Fruit fly (Drosophila melanogaster) whole organism, embryonic: Measurements from ENCODE around the gene Ube3a.

Source experiments
- Adf1 ChIP-seq: fragments of 200-800 bp; sonication (Bioruptor generic); IDR thresholded peaks from 2 replicates; pipeline ENCODE4 v1.3.6; 2022; ENCODE audit warnings: missing biosample characterization, missing genetic modification characterization
- CG10654 ChIP-seq: fragments of 200-800 bp; sonication (Bioruptor generic); optimal IDR thresholded peaks from 2 replicates; lab custom pipeline; 2016; ENCODE audit warnings: missing biosample characterization, missing genetic modification characterization
- CG11085 ChIP-seq: fragments of 200-800 bp; sonication (Bioruptor generic); IDR thresholded peaks from 2 replicates; pipeline ENCODE4 v1.3.6; 2022; ENCODE audit warnings: missing biosample characterization, missing genetic modification characterization
- CG11093 ChIP-seq: fragments of 200-800 bp; sonication (Bioruptor generic); IDR thresholded peaks from 3 replicates; pipeline ENCODE4 v1.3.6; 2022; ENCODE audit warnings: missing biosample characterization, missing genetic modification characterization
- CG11696 ChIP-seq: fragments of 200-800 bp; sonication (Bioruptor generic); IDR thresholded peaks from 2 replicates; pipeline ENCODE4 v1.3.6; 2022; ENCODE audit warnings: missing biosample characterization, missing genetic modification characterization
- CG13775 ChIP-seq: fragments of 200-800 bp; sonication (Bioruptor generic); optimal IDR thresholded peaks from 3 replicates; lab custom pipeline; 2017; ENCODE audit warnings: missing biosample characterization, mild to moderate bottlenecking, missing genetic modification characterization
- CG14667 ChIP-seq: fragments of 200-800 bp; sonication (Bioruptor generic); IDR thresholded peaks from 2 replicates; pipeline ENCODE4 v1.3.6; 2022; ENCODE audit warnings: missing biosample characterization, missing genetic modification characterization
- CG2875 ChIP-seq: fragments of 200-800 bp; sonication (Bioruptor generic); optimal IDR thresholded peaks from 2 replicates; lab custom pipeline; 2017; ENCODE audit warnings: missing biosample characterization, mild to moderate bottlenecking, missing genetic modification characterization, missing genetic modification reagents
- CG30403 ChIP-seq: fragments of 200-800 bp; sonication (Bioruptor generic); optimal IDR thresholded peaks from 3 replicates; lab custom pipeline; 2016; ENCODE audit warnings: missing biosample characterization, missing genetic modification characterization
- CG33213 ChIP-seq: fragments of 200-800 bp; sonication (Bioruptor generic); optimal IDR thresholded peaks from 3 replicates; lab custom pipeline; 2016; ENCODE audit warnings: missing biosample characterization, missing genetic modification characterization
- CG34376 ChIP-seq: fragments of 200-800 bp; sonication (Bioruptor generic); optimal IDR thresholded peaks from 2 replicates; lab custom pipeline; 2018; ENCODE audit warnings: missing biosample characterization, mild to moderate bottlenecking, missing genetic modification characterization
- CG3847 ChIP-seq: fragments of 200-800 bp; sonication (Bioruptor generic); IDR thresholded peaks from 2 replicates; pipeline ENCODE4 v1.3.6; 2022; ENCODE audit warnings: missing biosample characterization, missing genetic modification characterization
- CG6654 ChIP-seq: fragments of 200-800 bp; sonication (Bioruptor generic); optimal IDR thresholded peaks from 2 replicates; lab custom pipeline; 2017; ENCODE audit warnings: missing biosample characterization, mild to moderate bottlenecking, missing genetic modification characterization
- CHES-1-like ChIP-seq: fragments of 200-800 bp; sonication (Bioruptor generic); optimal IDR thresholded peaks from 2 replicates; lab custom pipeline; 2016; ENCODE audit warnings: missing biosample characterization, missing genetic modification characterization
- Camta ChIP-seq: fragments of 200-800 bp; sonication (Bioruptor generic); optimal IDR thresholded peaks from 2 replicates; lab custom pipeline; 2016; ENCODE audit warnings: missing biosample characterization, missing genetic modification characterization
- Chrac-16 ChIP-seq: fragments of 200-800 bp; sonication (Bioruptor generic); optimal IDR thresholded peaks from 3 replicates; lab custom pipeline; 2016; ENCODE audit warnings: missing biosample characterization, missing genetic modification characterization
- CkIIα-i1 ChIP-seq: fragments of 200-800 bp; sonication (Bioruptor generic); IDR thresholded peaks from 2 replicates; pipeline ENCODE4 v1.3.6; 2022; ENCODE audit warnings: missing biosample characterization, missing genetic modification characterization
- D19A ChIP-seq: fragments of 200-800 bp; optimal IDR thresholded peaks from 3 replicates; lab custom pipeline; 2019; ENCODE audit warnings: missing biosample characterization, mild to moderate bottlenecking, missing genetic modification characterization, moderate library complexity
- Doc2 ChIP-seq: fragments of 200-800 bp; sonication (Bioruptor generic); IDR thresholded peaks from 2 replicates; pipeline ENCODE4 v1.3.6; 2022; ENCODE audit warnings: missing biosample characterization, missing genetic modification characterization
- Ets65A ChIP-seq: fragments of 200-800 bp; sonication (Bioruptor generic); peaks from one replicate; lab custom pipeline; 2016; ENCODE audit warnings: missing biosample characterization, missing genetic modification characterization
- Hsf ChIP-seq: fragments of 200-800 bp; sonication (Bioruptor generic); optimal IDR thresholded peaks from 3 replicates; lab custom pipeline; 2016; ENCODE audit warnings: missing biosample characterization, missing genetic modification characterization
- Lpt ChIP-seq: fragments of >200 bp; optimal IDR thresholded peaks from 2 replicates; lab custom pipeline; 2018; ENCODE audit warnings: missing biosample characterization, missing genetic modification characterization
- MESR4 ChIP-seq: fragments of 200-800 bp; sonication (Bioruptor generic); optimal IDR thresholded peaks from 2 replicates; lab custom pipeline; 2018; ENCODE audit warnings: missing biosample characterization, mild to moderate bottlenecking, missing genetic modification characterization, moderate library complexity
- Meics ChIP-seq: fragments of 200-800 bp; sonication (Bioruptor generic); optimal IDR thresholded peaks from 2 replicates; lab custom pipeline; 2017; ENCODE audit warnings: missing biosample characterization, mild to moderate bottlenecking, missing genetic modification characterization
- Pdp1 ChIP-seq, 2 experiments: fragments of 200-800 bp; sonication (Bioruptor generic); optimal IDR thresholded peaks; 3 replicates each; lab custom pipeline; 2016; ENCODE audit warnings: missing biosample characterization in 2 of 2, missing genetic modification characterization in 2 of 2, mild to moderate bottlenecking in 1 of 2, moderate library complexity in 1 of 2
- Six4 ChIP-seq: fragments of 200-800 bp; sonication (Bioruptor generic); optimal IDR thresholded peaks from 2 replicates; lab custom pipeline; 2016; ENCODE audit warnings: missing biosample characterization, missing genetic modification characterization
- Trl ChIP-seq, 3 experiments: fragments of >200 bp in 2 of 3; fragments of 200-800 bp in 1 of 3; sonication (Bioruptor generic) in 1 of 3; optimal IDR thresholded peaks; 2 replicates in 1 of 3; 3 replicates in 2 of 3; lab custom pipeline; 2016 to 2017; ENCODE audit warnings: missing biosample characterization in 1 of 3, missing genetic modification characterization in 1 of 3
- abd-A ChIP-seq: fragments of 200-800 bp; sonication (Bioruptor generic); optimal IDR thresholded peaks from 3 replicates; lab custom pipeline; 2019; ENCODE audit warnings: missing biosample characterization, mild to moderate bottlenecking, missing genetic modification characterization, moderate library complexity
- ac ChIP-seq: fragments of 200-800 bp; sonication (Bioruptor generic); optimal IDR thresholded peaks from 3 replicates; lab custom pipeline; 2017; ENCODE audit warnings: missing biosample characterization, mild to moderate bottlenecking, missing genetic modification characterization
- cas ChIP-seq: fragments of 200-800 bp; sonication (Bioruptor generic); IDR thresholded peaks from 2 replicates; pipeline ENCODE4 v1.3.6; 2022; ENCODE audit warnings: missing biosample characterization, missing genetic modification characterization
- cg ChIP-seq: fragments of 200-800 bp; sonication (Bioruptor generic); optimal IDR thresholded peaks from 3 replicates; lab custom pipeline; 2019; ENCODE audit warnings: missing biosample characterization, mild to moderate bottlenecking, missing genetic modification characterization, moderate library complexity
- disco-r ChIP-seq: fragments of 200-800 bp; sonication (Bioruptor generic); optimal IDR thresholded peaks from 2 replicates; lab custom pipeline; 2016; ENCODE audit warnings: missing biosample characterization, missing genetic modification characterization
- dmrt11E ChIP-seq: fragments of 200-800 bp; sonication (Bioruptor generic); optimal IDR thresholded peaks from 3 replicates; lab custom pipeline; 2018; ENCODE audit warnings: missing biosample characterization, mild to moderate bottlenecking, missing genetic modification characterization, moderate library complexity
- dysf ChIP-seq: fragments of 200-800 bp; sonication (Bioruptor generic); IDR thresholded peaks from 3 replicates; pipeline ENCODE4 v1.3.6; 2022; ENCODE audit warnings: missing biosample characterization, missing genetic modification characterization
- emc ChIP-seq: fragments of 200-800 bp; sonication (Bioruptor generic); optimal IDR thresholded peaks from 2 replicates; lab custom pipeline; 2016; ENCODE audit warnings: missing biosample characterization, missing genetic modification characterization
- fd64A ChIP-seq: fragments of 200-800 bp; sonication (Bioruptor generic); optimal IDR thresholded peaks from 3 replicates; lab custom pipeline; 2018; ENCODE audit warnings: missing biosample characterization, mild to moderate bottlenecking, missing genetic modification characterization
- gsb ChIP-seq: fragments of 200-800 bp; sonication (Bioruptor generic); IDR thresholded peaks from 2 replicates; pipeline ENCODE4 v1.3.6; 2022; ENCODE audit warnings: missing biosample characterization, missing genetic modification characterization
- hbn ChIP-seq: fragments of 200-800 bp; sonication (Bioruptor generic); IDR thresholded peaks from 2 replicates; pipeline ENCODE4 v1.3.6; 2022; ENCODE audit warnings: missing biosample characterization, missing genetic modification characterization; ENCODE audit not compliant: partially characterized antibody
- insv ChIP-seq, 2 experiments: fragments of 200-800 bp; sonication (Bioruptor generic); optimal IDR thresholded peaks; 3 replicates each; lab custom pipeline; 2016 to 2018; ENCODE audit warnings: missing biosample characterization in 2 of 2, missing genetic modification characterization in 2 of 2
- jumu ChIP-seq: fragments of 200-800 bp; sonication (Bioruptor generic); optimal IDR thresholded peaks from 3 replicates; lab custom pipeline; 2016; ENCODE audit warnings: missing biosample characterization, missing genetic modification characterization
- maf-S ChIP-seq: fragments of 200-800 bp; sonication (Bioruptor generic); optimal IDR thresholded peaks from 2 replicates; lab custom pipeline; 2016; ENCODE audit warnings: missing biosample characterization, missing genetic modification characterization
- repo ChIP-seq: fragments of 200-800 bp; sonication (Bioruptor generic); optimal IDR thresholded peaks from 2 replicates; lab custom pipeline; 2016; ENCODE audit warnings: missing biosample characterization, missing genetic modification characterization
- sens ChIP-seq: fragments of 200-800 bp; sonication (Bioruptor generic); peaks from one replicate; lab custom pipeline; 2016; ENCODE audit warnings: missing biosample characterization, missing genetic modification characterization
- sim ChIP-seq: fragments of 200-800 bp; sonication (Bioruptor generic); IDR thresholded peaks from 2 replicates; pipeline ENCODE4 v1.3.6; 2022; ENCODE audit warnings: missing biosample characterization, missing genetic modification characterization
- sob ChIP-seq: fragments of 200-800 bp; sonication (Bioruptor generic); IDR thresholded peaks from 2 replicates; pipeline ENCODE4 v1.3.6; 2022; ENCODE audit warnings: missing biosample characterization, missing genetic modification characterization
- tgo ChIP-seq: fragments of 200-800 bp; sonication (Bioruptor generic); IDR thresholded peaks from 3 replicates; pipeline ENCODE4 v1.3.6; 2022; ENCODE audit warnings: missing biosample characterization, missing genetic modification characterization
- tll ChIP-seq, 2 experiments: fragments of 200-800 bp in 1 of 2; fragments of >200 bp in 1 of 2; sonication (Bioruptor generic) in 1 of 2; optimal IDR thresholded peaks; 2 replicates each; lab custom pipeline; 2017 to 2019; ENCODE audit warnings: missing biosample characterization in 2 of 2, missing genetic modification characterization in 2 of 2, mild to moderate bottlenecking in 1 of 2, moderate library complexity in 1 of 2
- twi ChIP-seq: fragments of 200-800 bp; optimal IDR thresholded peaks from 2 replicates; lab custom pipeline; 2019; ENCODE audit warnings: missing biosample characterization, mild to moderate bottlenecking, missing genetic modification characterization, moderate library complexity
- wek ChIP-seq: fragments of 200-800 bp; sonication (Bioruptor generic); optimal IDR thresholded peaks from 3 replicates; lab custom pipeline; 2018; ENCODE audit warnings: missing biosample characterization, mild to moderate bottlenecking, missing genetic modification characterization, moderate library complexity
- zfh1 ChIP-seq: fragments of 200-800 bp; sonication (Bioruptor generic); IDR thresholded peaks from 3 replicates; pipeline ENCODE4 v1.3.6; 2022; ENCODE audit warnings: missing biosample characterization, missing genetic modification characterization

Gene Ube3a

DNA sequence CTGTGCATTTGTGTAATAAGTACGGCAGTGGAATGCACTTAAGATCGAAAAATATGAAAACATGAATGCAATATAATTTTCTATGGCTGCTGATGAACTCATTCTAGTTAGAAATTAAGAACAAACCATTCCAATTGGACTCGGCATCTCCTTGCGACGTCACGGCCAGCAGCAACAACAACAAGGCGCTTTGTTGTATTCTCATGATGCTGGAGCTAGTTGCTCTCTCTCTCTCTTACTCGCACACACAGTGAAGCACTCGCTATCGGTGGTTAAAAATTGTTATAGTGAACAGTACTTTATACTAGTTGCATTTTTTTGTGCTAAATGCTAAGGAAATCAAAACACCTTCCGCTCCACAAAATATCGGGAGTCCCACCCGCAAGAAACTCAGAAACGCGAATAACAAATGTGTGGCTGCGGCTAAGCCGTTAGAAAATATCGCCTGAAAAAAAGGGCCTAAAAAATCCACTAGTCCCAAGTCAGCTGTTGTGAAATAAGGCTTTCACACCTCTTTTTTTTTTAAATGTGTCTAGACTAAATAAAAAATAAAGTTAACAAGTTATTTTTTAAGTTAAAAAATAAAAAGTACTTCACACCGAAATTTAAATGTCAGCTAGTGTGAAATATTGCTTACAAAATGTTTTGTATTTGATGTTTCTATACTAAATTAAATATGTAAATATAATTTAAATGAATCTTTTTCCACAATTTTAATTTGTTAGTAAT, 4.6 kb downstream of the Ube3a start, which contains the start of gene Plod (continued):
- TF ChIP-seq CG30403 = peak; percentile 45
- TF ChIP-seq sob (GFP tag; lab: Robert Waterston, UW) = peak; percentile 60; the same call in 1 of the 2 replicates
- no peak for TF ChIP-seq cg (GFP tag; lab: Kevin White, UChicago)
- peak; percentile 15 for TF ChIP-seq D19A
- no peak for TF ChIP-seq CG13775 (GFP tag; lab: Kevin White, UChicago)
- TF ChIP-seq Chrac-16 (GFP tag; lab: Kevin White, UChicago) = peak; percentile 32
- TF ChIP-seq zfh1 (GFP tag; lab: Robert Waterston, UW) = peak; percentile 44; the same call in 1 of the 3 replicates
- TF ChIP-seq CG6654 = no peak
- peak; percentile 28; the same call in 1 of the 2 replicates for TF ChIP-seq CG3847 (GFP tag; lab: Robert Waterston, UW)
- TF ChIP-seq ac = no peak
- TF ChIP-seq tgo (GFP tag; lab: Robert Waterston, UW) = peak; percentile 59
- no peak for TF ChIP-seq repo (GFP tag; lab: Kevin White, UChicago)
- TF ChIP-seq CG11085 (GFP tag; lab: Robert Waterston, UW) = peak; percentile 7; the same call in 1 of the 2 replicates
- peak; percentile 53 for TF ChIP-seq CG34376
- TF ChIP-seq MESR4 (GFP tag; lab: Kevin White, UChicago) = peak; percentile 84
- TF ChIP-seq tll (GFP tag; optimal IDR thresholded peaks at IDR 0.05; lab: Kevin White, UChicago) = no peak
- peak; percentile 13 for TF ChIP-seq Camta (GFP tag; lab: Kevin White, UChicago)
- peak; percentile 17 for TF ChIP-seq fd64A
- no peak for TF ChIP-seq gsb (GFP tag; lab: Robert Waterston, UW)
- no peak; the same call in 1 of the 2 replicates for TF ChIP-seq Adf1
- no peak for TF ChIP-seq cas (GFP tag; lab: Robert Waterston, UW)
- TF ChIP-seq jumu (GFP tag; lab: Kevin White, UChicago) = no peak
- TF ChIP-seq insv (GFP tag; optimal IDR thresholded peaks at IDR 0.05; lab: Kevin White, UChicago) = peak; percentile 98
- TF ChIP-seq CHES-1-like = peak; percentile 69
- peak in 1 of 2 experiments; percentile 61 for TF ChIP-seq Pdp1 (GFP tag; optimal IDR thresholded peaks at IDR 0.05; lab: Kevin White, UChicago)
- no peak for TF ChIP-seq disco-r (GFP tag; lab: Kevin White, UChicago)
- peak; percentile 23 for TF ChIP-seq CG10654 (GFP tag; lab: Kevin White, UChicago)
- no peak for TF ChIP-seq Doc2 (GFP tag; lab: Robert Waterston, UW)
- no peak for TF ChIP-seq CG2875 (GFP tag; lab: Kevin White, UChicago)
- TF ChIP-seq Lpt (GFP tag; lab: Kevin White, UChicago) = no peak
- no peak for TF ChIP-seq CG11696 (GFP tag; lab: Robert Waterston, UW)
- TF ChIP-seq abd-A (tag; lab: Kevin White, UChicago) = no peak
- TF ChIP-seq sens (GFP tag; lab: Kevin White, UChicago) = peak; percentile 92
- peak; percentile 38 for TF ChIP-seq wek (GFP tag; lab: Kevin White, UChicago)
- no peak for TF ChIP-seq CG11093 (GFP tag; lab: Robert Waterston, UW)
- no peak for TF ChIP-seq CkIIα-i1
- TF ChIP-seq Ets65A (GFP tag; lab: Kevin White, UChicago) = peak; percentile 44
- peak; percentile 48; the same call in 1 of the 3 replicates for TF ChIP-seq dysf
- TF ChIP-seq sim = no peak
- TF ChIP-seq CG14667 = no peak
- TF ChIP-seq Six4 = peak; percentile 19
- TF ChIP-seq dmrt11E (tag; lab: Kevin White, UChicago) = peak; percentile 56
- peak; percentile 42 for TF ChIP-seq Hsf
- TF ChIP-seq Meics (GFP tag; lab: Kevin White, UChicago) = peak; percentile 56
- peak; percentile 61 for TF ChIP-seq CG33213 (GFP tag; lab: Kevin White, UChicago)
- no peak for TF ChIP-seq maf-S
- peak in 1 of 2 experiments; percentile 16 for TF ChIP-seq Trl (optimal IDR thresholded peaks at IDR 0.05; lab: Kevin White, UChicago)
- no peak for TF ChIP-seq Trl (GFP tag; optimal IDR thresholded peaks at IDR 0.05; lab: Kevin White, UChicago)
- no peak for TF ChIP-seq emc (GFP tag; lab: Kevin White, UChicago)
- TF ChIP-seq hbn (GFP tag; lab: Robert Waterston, UW) = 0 out of 2 replicates have a peak, but pooled peaks have one; percentile 26
- TF ChIP-seq twi (tag; lab: Kevin White, UChicago) = no peak
